Worm (Caenorhabditis elegans) whole organism, L2 larva: ENCODE measurements around the gene C27D9.1.
A peak's percentile ranks its signal among the peaks of the same experiment; 100 is the strongest.

ENCODE experiments used
- C34F6.9 ChIP-seq: fragments of 150-350 bp; optimal IDR thresholded peaks from 2 replicates; lab custom pipeline; 2014; ENCODE audit warnings: missing biosample characterization, missing genetic modification characterization
- F13H6.1 ChIP-seq: sonication (generic microtip); optimal IDR thresholded peaks from 2 replicates; lab custom pipeline; 2016; ENCODE audit warnings: missing genetic modification characterization, missing compliant biosample characterization
- ZK546.5 ChIP-seq: sonication (generic microtip); optimal IDR thresholded peaks from 2 replicates; lab custom pipeline; 2017; ENCODE audit warnings: missing biosample characterization, missing genetic modification characterization
- ama-1 ChIP-seq: fragments of 150-350 bp; optimal IDR thresholded peaks from 2 replicates; lab custom pipeline; 2018; ENCODE audit warnings: inconsistent platforms
- mdl-1 ChIP-seq, 2 experiments: fragments of 150-350 bp in 1 of 2; sonication (generic microtip) in 1 of 2; optimal IDR thresholded peaks; 2 replicates each; lab custom pipeline; 2017; ENCODE audit warnings: missing biosample characterization in 2 of 2, missing genetic modification characterization in 2 of 2
- snpc-4 ChIP-seq: fragments of 150-350 bp; optimal IDR thresholded peaks from 2 replicates; lab custom pipeline; 2014; ENCODE audit warnings: missing biosample characterization, missing genetic modification characterization
- unc-62 ChIP-seq: fragments of 150-350 bp; optimal IDR thresholded peaks from 2 replicates; lab custom pipeline; 2014; ENCODE audit warnings: missing biosample characterization, missing genetic modification reagents, missing genetic modification characterization
- zag-1 ChIP-seq: fragments of 150-350 bp; optimal IDR thresholded peaks from 2 replicates; lab custom pipeline; 2014; ENCODE audit warnings: missing biosample characterization, missing genetic modification characterization

DNA sequence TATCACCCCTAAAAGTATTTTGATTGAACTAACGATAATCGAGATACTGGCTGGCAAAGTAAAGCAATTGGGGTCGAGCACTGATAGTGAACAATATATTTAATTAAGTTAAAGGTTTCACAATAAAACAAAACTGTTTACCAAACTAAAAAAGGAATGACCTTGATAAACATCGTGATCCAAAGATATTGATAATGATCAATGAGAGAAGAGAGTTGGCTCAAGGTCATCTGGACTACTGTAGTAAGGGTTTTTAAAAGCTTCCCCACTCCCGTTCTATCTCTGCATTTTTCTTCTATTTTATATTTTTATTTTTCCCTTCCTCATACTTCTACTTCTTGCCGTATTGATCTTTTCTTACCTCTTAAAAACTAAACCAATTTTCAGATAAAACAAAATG, 3.6 kb upstream of the C27D9.1 start, which contains the start of gene F41C3.2:
- no peak for TF ChIP-seq zag-1 (tag; lab: Kevin White, UChicago)
- no peak for TF ChIP-seq F13H6.1 (tag; lab: Kevin White, UChicago)
- no peak for TF ChIP-seq C34F6.9 (tag; lab: Kevin White, UChicago)
- no peak for TF ChIP-seq snpc-4
- TF ChIP-seq ZK546.5 (tag; lab: Kevin White, UChicago), result no peak
- peak; percentile 41 for TF ChIP-seq ama-1 (lab: Kevin White, UChicago)
- TF ChIP-seq unc-62, result no peak
- no peak for TF ChIP-seq mdl-1 (tag; optimal IDR thresholded peaks at IDR 0.05; lab: Kevin White, UChicago)
